Worm (Caenorhabditis elegans) whole organism, L3 larva: Measurements from ENCODE around the gene Y75B8A.6.

ENCODE experiments used
- lin-39 ChIP-seq: fragments of 150-350 bp; optimal IDR thresholded peaks from 2 replicates; lab custom pipeline; 2018; ENCODE audit warnings: missing biosample characterization, missing genetic modification reagents, missing genetic modification characterization
- nhr-28 ChIP-seq: fragments of 150-350 bp; optimal IDR thresholded peaks from 2 replicates; lab custom pipeline; 2014; ENCODE audit warnings: missing biosample characterization, missing genetic modification characterization
- nhr-43 ChIP-seq: sonication (generic microtip); optimal IDR thresholded peaks from 2 replicates; lab custom pipeline; 2016; ENCODE audit warnings: mild to moderate bottlenecking, missing genetic modification characterization, missing compliant biosample characterization; ENCODE audit not compliant: poor library complexity, severe bottlenecking
- nhr-76 ChIP-seq: fragments of 150-350 bp; sonication (generic microtip); optimal IDR thresholded peaks from 5 replicates; lab custom pipeline; 2014; ENCODE audit warnings: missing biosample characterization, missing genetic modification characterization
- nhr-77 ChIP-seq: fragments of 150-350 bp; optimal IDR thresholded peaks from 2 replicates; lab custom pipeline; 2014; ENCODE audit warnings: missing biosample characterization, missing genetic modification characterization
- unc-62 ChIP-seq: fragments of 150-350 bp; sonication (generic microtip); optimal IDR thresholded peaks from 4 replicates; lab custom pipeline; 2014; ENCODE audit warnings: missing biosample characterization, missing genetic modification reagents, missing genetic modification characterization

DNA sequence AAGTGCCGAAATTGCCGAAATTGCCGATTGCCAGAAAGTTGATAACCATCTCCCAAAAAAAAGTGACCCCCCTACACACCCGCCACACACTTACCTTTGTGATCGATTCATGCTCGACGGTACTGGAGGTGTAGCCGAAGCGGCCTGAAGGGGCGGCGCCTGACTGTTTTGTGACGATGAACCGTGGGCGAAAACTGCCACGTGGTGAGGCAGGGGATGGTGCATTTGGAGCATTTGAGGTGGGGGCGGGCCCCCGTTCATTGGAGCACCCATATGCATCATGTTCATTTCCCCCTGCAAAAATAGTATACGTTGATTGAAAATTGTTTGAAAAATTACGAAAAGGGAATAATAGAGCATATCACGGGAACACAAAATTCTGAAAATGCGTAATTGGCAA lies at the start of gene Y75B8A.6:
- no peak for TF ChIP-seq nhr-43 (tag; lab: Kevin White, UChicago)
- no peak for TF ChIP-seq nhr-76 (tag; lab: Kevin White, UChicago)
- no peak for TF ChIP-seq nhr-28 (tag; lab: Kevin White, UChicago)
- TF ChIP-seq unc-62 (GFP tag; lab: Kevin White, UChicago), result no peak
- no peak for TF ChIP-seq lin-39
- no peak for TF ChIP-seq nhr-77 (tag; lab: Kevin White, UChicago)
